Worm (Caenorhabditis elegans) whole organism, mixed stage, embryonic: ENCODE measurements around the gene nhr-272.

Experiments used
- M03D4.4 ChIP-seq: sonication (generic microtip); optimal IDR thresholded peaks from 2 replicates; lab custom pipeline; 2017; ENCODE audit warnings: mild to moderate bottlenecking, missing genetic modification characterization, missing compliant biosample characterization
- bed-3 ChIP-seq: fragments of 200-800 bp; sonication (Bioruptor generic); optimal IDR thresholded peaks from 3 replicates; lab custom pipeline; 2018; ENCODE audit warnings: mild to moderate bottlenecking, missing genetic modification characterization, moderate library complexity, missing compliant biosample characterization
- blmp-1 ChIP-seq: fragments of 150-350 bp; optimal IDR thresholded peaks from 2 replicates; lab custom pipeline; 2014; ENCODE audit warnings: missing biosample characterization, missing genetic modification characterization
- ceh-39 ChIP-seq: fragments of 150-350 bp; optimal IDR thresholded peaks from 2 replicates; lab custom pipeline; 2014; ENCODE audit warnings: missing biosample characterization, missing genetic modification characterization
- ceh-43 ChIP-seq: fragments of 200-800 bp; sonication (Bioruptor generic); optimal IDR thresholded peaks from 2 replicates; lab custom pipeline; 2018; ENCODE audit warnings: mild to moderate bottlenecking, missing genetic modification characterization, moderate library complexity, missing compliant biosample characterization
- ceh-83 ChIP-seq: fragments of 200-800 bp; sonication (Bioruptor generic); optimal IDR thresholded peaks from 2 replicates; lab custom pipeline; 2018; ENCODE audit warnings: mild to moderate bottlenecking, missing genetic modification characterization, missing compliant biosample characterization
- ces-1 ChIP-seq: fragments of 150-350 bp; optimal IDR thresholded peaks from 2 replicates; lab custom pipeline; 2014; ENCODE audit warnings: missing biosample characterization, missing genetic modification reagents, missing genetic modification characterization
- cnd-1 ChIP-seq: fragments of 200-800 bp; sonication (Bioruptor generic); optimal IDR thresholded peaks from 2 replicates; lab custom pipeline; 2018; ENCODE audit warnings: mild to moderate bottlenecking, missing genetic modification characterization, missing compliant biosample characterization
- drap-1 ChIP-seq: fragments of 200-800 bp; sonication (Bioruptor generic); optimal IDR thresholded peaks from 3 replicates; lab custom pipeline; 2018; ENCODE audit warnings: mild to moderate bottlenecking, missing genetic modification characterization, missing compliant biosample characterization
- elt-1 ChIP-seq: sonication (generic microtip); optimal IDR thresholded peaks from 2 replicates; lab custom pipeline; 2017; ENCODE audit warnings: missing genetic modification characterization, mild to moderate bottlenecking, missing compliant biosample characterization, antibody characterized with exemption, moderate library complexity, borderline replicate concordance; ENCODE audit not compliant: insufficient read depth
- elt-3 ChIP-seq: fragments of 150-350 bp; optimal IDR thresholded peaks from 2 replicates; lab custom pipeline; 2014; ENCODE audit warnings: missing biosample characterization, missing genetic modification characterization
- flh-1 ChIP-seq: fragments of 200-800 bp; sonication (Bioruptor generic); optimal IDR thresholded peaks from 2 replicates; lab custom pipeline; 2018; ENCODE audit warnings: mild to moderate bottlenecking, missing genetic modification characterization, moderate library complexity, missing compliant biosample characterization
- ham-2 ChIP-seq: fragments of 200-800 bp; sonication (Bioruptor generic); optimal IDR thresholded peaks from 2 replicates; lab custom pipeline; 2018; ENCODE audit warnings: mild to moderate bottlenecking, missing genetic modification characterization, missing compliant biosample characterization
- lin-13 ChIP-seq: fragments of 150-350 bp; optimal IDR thresholded peaks from 2 replicates; lab custom pipeline; 2014; ENCODE audit warnings: missing biosample characterization, missing genetic modification characterization
- lin-32 ChIP-seq: fragments of 200-800 bp; sonication (Bioruptor generic); optimal IDR thresholded peaks from 2 replicates; lab custom pipeline; 2018; ENCODE audit warnings: mild to moderate bottlenecking, missing genetic modification characterization, missing compliant biosample characterization
- lsy-2 ChIP-seq: fragments of 150-350 bp; optimal IDR thresholded peaks from 2 replicates; lab custom pipeline; 2014; ENCODE audit warnings: missing biosample characterization, missing genetic modification characterization
- mab-5 ChIP-seq: fragments of 150-350 bp; optimal IDR thresholded peaks from 2 replicates; lab custom pipeline; 2014; ENCODE audit warnings: missing biosample characterization, missing genetic modification characterization
- mep-1 ChIP-seq: fragments of 150-350 bp; optimal IDR thresholded peaks from 2 replicates; lab custom pipeline; 2017; ENCODE audit warnings: missing biosample characterization, missing genetic modification reagents, missing genetic modification characterization, inconsistent platforms
- mls-2 ChIP-seq: sonication (generic microtip); optimal IDR thresholded peaks from 2 replicates; lab custom pipeline; 2016; ENCODE audit warnings: mild to moderate bottlenecking, missing genetic modification characterization, moderate library complexity, missing compliant biosample characterization
- nhr-12 ChIP-seq: fragments of 150-350 bp; optimal IDR thresholded peaks from 2 replicates; lab custom pipeline; 2014; ENCODE audit warnings: missing biosample characterization, missing genetic modification characterization
- nhr-2 ChIP-seq: fragments of 150-350 bp; optimal IDR thresholded peaks from 2 replicates; lab custom pipeline; 2014; ENCODE audit warnings: missing biosample characterization, missing genetic modification characterization
- nhr-28 ChIP-seq: fragments of 150-350 bp; optimal IDR thresholded peaks from 2 replicates; lab custom pipeline; 2014; ENCODE audit warnings: missing biosample characterization, missing genetic modification characterization
- nhr-76 ChIP-seq: sonication (generic microtip); optimal IDR thresholded peaks from 2 replicates; lab custom pipeline; 2017; ENCODE audit warnings: missing biosample characterization, missing genetic modification characterization
- pha-4 ChIP-seq: fragments of 150-350 bp; optimal IDR thresholded peaks from 2 replicates; lab custom pipeline; 2018; ENCODE audit warnings: missing biosample characterization, missing genetic modification reagents, missing genetic modification characterization
- sem-2 ChIP-seq: fragments of 200-800 bp; sonication (Bioruptor generic); optimal IDR thresholded peaks from 2 replicates; lab custom pipeline; 2018; ENCODE audit warnings: mild to moderate bottlenecking, missing genetic modification characterization, missing compliant biosample characterization
- snpc-4 ChIP-seq: fragments of 150-350 bp; optimal IDR thresholded peaks from 2 replicates; lab custom pipeline; 2014; ENCODE audit warnings: missing biosample characterization, missing genetic modification characterization
- sptf-1 ChIP-seq: sonication (generic microtip); optimal IDR thresholded peaks from 2 replicates; lab custom pipeline; 2017; ENCODE audit warnings: mild to moderate bottlenecking, missing genetic modification characterization, moderate library complexity, missing compliant biosample characterization
- tbx-8 ChIP-seq: fragments of 200-800 bp; sonication (Bioruptor generic); optimal IDR thresholded peaks from 2 replicates; lab custom pipeline; 2018; ENCODE audit warnings: mild to moderate bottlenecking, missing genetic modification characterization, moderate library complexity, missing compliant biosample characterization
- unc-120 ChIP-seq: sonication (generic microtip); optimal IDR thresholded peaks from 2 replicates; lab custom pipeline; 2017; ENCODE audit warnings: missing genetic modification characterization, missing compliant biosample characterization; ENCODE audit not compliant: poor library complexity, severe bottlenecking
- unc-39 ChIP-seq: fragments of 150-350 bp; optimal IDR thresholded peaks from 2 replicates; lab custom pipeline; 2014; ENCODE audit warnings: missing biosample characterization, missing genetic modification characterization
- unc-62 ChIP-seq: fragments of 150-350 bp; optimal IDR thresholded peaks from 2 replicates; lab custom pipeline; 2014; ENCODE audit warnings: missing biosample characterization, missing genetic modification reagents, missing genetic modification characterization
- zip-8 ChIP-seq: fragments of 150-350 bp; optimal IDR thresholded peaks from 2 replicates; lab custom pipeline; 2014; ENCODE audit warnings: missing biosample characterization, missing genetic modification characterization
- ztf-11 ChIP-seq: fragments of 150-350 bp; optimal IDR thresholded peaks from 2 replicates; lab custom pipeline; 2014; ENCODE audit warnings: missing biosample characterization, missing genetic modification characterization

Gene nhr-272

ce11 chrX:12664987-12665451 is 39.6 kb downstream of the nhr-272 start (continued):
- peak; percentile 93 for TF ChIP-seq unc-120 (tag; lab: Kevin White, UChicago)
- TF ChIP-seq ham-2 (GFP tag; lab: Kevin White, UChicago), result peak; percentile 93
- peak; percentile 72 for TF ChIP-seq unc-39
- TF ChIP-seq lin-13 (tag; lab: Kevin White, UChicago), result peak; percentile 57
- peak; percentile 80 for TF ChIP-seq ces-1 (GFP tag; lab: Kevin White, UChicago)
- TF ChIP-seq sem-2, result peak; percentile 89

DNA sequence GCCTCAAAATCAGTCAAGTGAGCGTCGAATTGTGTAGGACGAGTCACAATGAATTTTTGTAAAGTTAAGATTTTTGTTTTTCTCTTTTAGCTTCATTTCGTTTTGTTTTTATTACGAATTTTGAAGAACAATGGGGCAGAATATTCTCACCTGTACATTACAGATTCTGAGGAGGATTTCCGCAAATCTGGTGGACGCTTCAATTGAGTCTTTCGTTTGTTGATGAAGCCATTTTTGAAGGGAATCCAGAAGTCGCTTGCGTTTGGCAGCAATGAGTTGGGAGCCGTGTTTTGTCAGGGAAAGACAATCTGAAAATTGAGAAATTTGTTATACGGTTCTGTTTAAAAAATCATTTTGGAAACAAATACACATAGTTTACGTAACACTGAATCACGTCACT is 40.2 kb downstream of the nhr-272 start:
- TF ChIP-seq mls-2, result no peak
- TF ChIP-seq M03D4.4, result no peak
- no peak for TF ChIP-seq ztf-11 (tag; lab: Kevin White, UChicago)
- no peak for TF ChIP-seq ces-1 (GFP tag; lab: Kevin White, UChicago)
- no peak for TF ChIP-seq cnd-1
- no peak for TF ChIP-seq nhr-2 (tag; lab: Kevin White, UChicago)
- no peak for TF ChIP-seq nhr-12 (tag; lab: Kevin White, UChicago)
- TF ChIP-seq nhr-76, result no peak
- no peak for TF ChIP-seq unc-62 (GFP tag; lab: Kevin White, UChicago)
- TF ChIP-seq mab-5 (tag; lab: Kevin White, UChicago), result no peak
- TF ChIP-seq lin-13 (tag; lab: Kevin White, UChicago), result no peak
- TF ChIP-seq drap-1 (GFP tag; lab: Kevin White, UChicago), result no peak
- TF ChIP-seq unc-39, result no peak
- TF ChIP-seq pha-4 (tag; lab: Kevin White, UChicago), result no peak
- no peak for TF ChIP-seq ceh-39 (tag; lab: Kevin White, UChicago)
- no peak for TF ChIP-seq ceh-83 (GFP tag; lab: Kevin White, UChicago)
- no peak for TF ChIP-seq zip-8 (tag; lab: Kevin White, UChicago)
- TF ChIP-seq, all 35 proteins: peak for 0

ce11 chrX:12663537-12663936 is 41.1 kb downstream of the nhr-272 start, which contains the start of gene nlp-76:
Gene nlp-76 (minus strand): TSS chrX:12663903.
- no peak for TF ChIP-seq lsy-2 (tag; lab: Kevin White, UChicago)
- TF ChIP-seq unc-120 (tag; lab: Kevin White, UChicago), result no peak
- no peak for TF ChIP-seq nhr-76
- TF ChIP-seq ceh-43 (GFP tag; lab: Kevin White, UChicago), result no peak
- peak; percentile 53 for TF ChIP-seq ces-1 (GFP tag; lab: Kevin White, UChicago)
- no peak for TF ChIP-seq unc-62 (GFP tag; lab: Kevin White, UChicago)
- no peak for TF ChIP-seq ceh-39 (tag; lab: Kevin White, UChicago)
- TF ChIP-seq flh-1 (GFP tag; lab: Kevin White, UChicago), result no peak
- TF ChIP-seq, all 35 proteins: peak for 1

ce11 chrX:12663114-12663513 is 41.5 kb downstream of the nhr-272 start:
- TF ChIP-seq bed-3 (GFP tag; lab: Kevin White, UChicago), result no peak
- TF ChIP-seq unc-39, result no peak
- TF ChIP-seq nhr-2 (tag; lab: Kevin White, UChicago), result no peak
- TF ChIP-seq lsy-2 (tag; lab: Kevin White, UChicago), result no peak
- TF ChIP-seq nhr-28, result no peak

DNA sequence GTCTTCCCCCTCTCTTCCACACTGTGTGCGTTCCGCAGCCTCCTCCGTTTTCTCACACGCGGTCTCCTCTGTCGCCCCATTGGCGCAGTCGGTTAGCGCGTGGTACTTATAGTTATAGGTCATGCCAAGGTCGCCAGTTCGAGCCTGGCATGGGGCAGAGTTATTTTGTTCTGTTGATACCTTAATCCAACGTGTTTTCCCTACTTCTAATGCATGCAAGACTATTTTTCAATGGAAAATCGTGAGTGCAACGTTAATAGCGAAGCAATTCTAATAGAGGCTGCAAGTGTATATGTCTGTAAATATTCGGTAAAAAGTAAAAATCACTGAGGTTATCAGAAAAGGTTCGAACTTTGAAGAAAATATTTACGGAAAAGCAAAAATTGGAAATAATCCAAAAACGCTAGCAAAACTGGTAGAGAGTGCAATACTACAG is 43.5 kb downstream of the nhr-272 start:
- TF ChIP-seq mep-1 (tag; lab: Kevin White, UChicago), result peak; percentile 34
- no peak for TF ChIP-seq nhr-12 (tag; lab: Kevin White, UChicago)
- peak; percentile 81 for TF ChIP-seq ceh-43 (GFP tag; lab: Kevin White, UChicago)
- peak; percentile 92 for TF ChIP-seq sptf-1 (tag; lab: Kevin White, UChicago)
- TF ChIP-seq flh-1 (GFP tag; lab: Kevin White, UChicago), result peak; percentile 74
- peak; percentile 77 for TF ChIP-seq tbx-8 (GFP tag; lab: Kevin White, UChicago)
- peak; percentile 18 for TF ChIP-seq lin-13 (tag; lab: Kevin White, UChicago)
- TF ChIP-seq drap-1 (GFP tag; lab: Kevin White, UChicago), result peak; percentile 91
- peak; percentile 90 for TF ChIP-seq ceh-83 (GFP tag; lab: Kevin White, UChicago)
- TF ChIP-seq lsy-2 (tag; lab: Kevin White, UChicago), result no peak
- peak; percentile 88 for TF ChIP-seq M03D4.4
- TF ChIP-seq ces-1 (GFP tag; lab: Kevin White, UChicago), result peak; percentile 2
- peak; percentile 92 for TF ChIP-seq mls-2
- TF ChIP-seq elt-1 (tag; lab: Kevin White, UChicago), result no peak
- TF ChIP-seq ham-2 (GFP tag; lab: Kevin White, UChicago), result peak; percentile 83
- no peak for TF ChIP-seq mab-5 (tag; lab: Kevin White, UChicago)
- peak; percentile 18 for TF ChIP-seq nhr-28
- peak; percentile 83 for TF ChIP-seq unc-120 (tag; lab: Kevin White, UChicago)
- no peak for TF ChIP-seq ztf-11 (tag; lab: Kevin White, UChicago)
- TF ChIP-seq elt-3 (tag; lab: Kevin White, UChicago), result no peak
- TF ChIP-seq lin-32 (GFP tag; lab: Kevin White, UChicago), result peak; percentile 62
- TF ChIP-seq pha-4 (tag; lab: Kevin White, UChicago), result peak; percentile 53
- TF ChIP-seq cnd-1, result peak; percentile 89
- peak; percentile 82 for TF ChIP-seq sem-2
- no peak for TF ChIP-seq blmp-1 (tag; lab: Kevin White, UChicago)
- peak; percentile 76 for TF ChIP-seq bed-3 (GFP tag; lab: Kevin White, UChicago)
- no peak for TF ChIP-seq snpc-4 (tag; lab: Kevin White, UChicago)
